Worm (Caenorhabditis elegans) whole organism, L2 larva: Measurements from ENCODE around the gene F31F6.3.

ENCODE experiments used
- C34F6.9 ChIP-seq: fragments of 150-350 bp; optimal IDR thresholded peaks from 2 replicates; lab custom pipeline; 2014; ENCODE audit warnings: missing biosample characterization, missing genetic modification characterization
- R02D3.7 ChIP-seq: fragments of 150-350 bp; optimal IDR thresholded peaks from 2 replicates; lab custom pipeline; 2014; ENCODE audit warnings: missing biosample characterization, missing genetic modification characterization
- alr-1 ChIP-seq: fragments of 150-350 bp; optimal IDR thresholded peaks from 2 replicates; lab custom pipeline; 2014; ENCODE audit warnings: missing biosample characterization, missing genetic modification characterization
- aly-2 ChIP-seq: fragments of 150-350 bp; optimal IDR thresholded peaks from 2 replicates; lab custom pipeline; 2014; ENCODE audit warnings: missing biosample characterization, missing genetic modification characterization
- blmp-1 ChIP-seq: sonication (generic microtip); optimal IDR thresholded peaks from 2 replicates; lab custom pipeline; 2017; ENCODE audit warnings: missing genetic modification characterization, mild to moderate bottlenecking, missing compliant biosample characterization, antibody characterized with exemption, moderate library complexity; ENCODE audit not compliant: insufficient read depth
- ceh-16 ChIP-seq: fragments of 150-350 bp; optimal IDR thresholded peaks from 2 replicates; lab custom pipeline; 2014; ENCODE audit warnings: missing biosample characterization, missing genetic modification characterization
- ceh-82 ChIP-seq: fragments of 150-350 bp; optimal IDR thresholded peaks from 2 replicates; lab custom pipeline; 2014; ENCODE audit warnings: missing biosample characterization, missing genetic modification characterization
- crh-2 ChIP-seq: sonication (generic microtip); optimal IDR thresholded peaks from 2 replicates; lab custom pipeline; 2017; ENCODE audit warnings: missing biosample characterization, missing genetic modification characterization
- dmd-4 ChIP-seq: sonication (generic microtip); optimal IDR thresholded peaks from 2 replicates; lab custom pipeline; 2017; ENCODE audit warnings: missing biosample characterization, missing genetic modification characterization
- elt-3 ChIP-seq: sonication (generic microtip); optimal IDR thresholded peaks from 2 replicates; lab custom pipeline; 2017; ENCODE audit warnings: missing biosample characterization, missing genetic modification characterization
- fos-1 ChIP-seq: fragments of 150-350 bp; optimal IDR thresholded peaks from 2 replicates; lab custom pipeline; 2014; ENCODE audit warnings: missing biosample characterization, missing genetic modification characterization
- gmeb-1 ChIP-seq: fragments of 150-350 bp; optimal IDR thresholded peaks from 2 replicates; lab custom pipeline; 2014; ENCODE audit warnings: missing biosample characterization, missing genetic modification characterization
- lin-11 ChIP-seq: fragments of 150-350 bp; sonication (generic microtip); optimal IDR thresholded peaks from 2 replicates; lab custom pipeline; 2014; ENCODE audit warnings: missing biosample characterization, missing genetic modification characterization, inconsistent platforms, mixed read lengths
- lin-13 ChIP-seq: fragments of 150-350 bp; optimal IDR thresholded peaks from 2 replicates; lab custom pipeline; 2014; ENCODE audit warnings: missing biosample characterization, missing genetic modification reagents, missing genetic modification characterization
- lin-39 ChIP-seq: fragments of 150-350 bp; optimal IDR thresholded peaks from 2 replicates; lab custom pipeline; 2014; ENCODE audit warnings: missing biosample characterization, missing genetic modification reagents, missing genetic modification characterization
- mdl-1 ChIP-seq, 2 experiments: fragments of 150-350 bp in 1 of 2; sonication (generic microtip) in 1 of 2; optimal IDR thresholded peaks; 2 replicates each; lab custom pipeline; 2017; ENCODE audit warnings: missing biosample characterization in 2 of 2, missing genetic modification characterization in 2 of 2
- nhr-11 ChIP-seq: fragments of 150-350 bp; optimal IDR thresholded peaks from 2 replicates; lab custom pipeline; 2014; ENCODE audit warnings: missing biosample characterization, missing genetic modification characterization
- nhr-12 ChIP-seq: fragments of 150-350 bp; optimal IDR thresholded peaks from 2 replicates; lab custom pipeline; 2014; ENCODE audit warnings: missing biosample characterization, missing genetic modification characterization
- nhr-129 ChIP-seq: fragments of 150-350 bp; optimal IDR thresholded peaks from 2 replicates; lab custom pipeline; 2014; ENCODE audit warnings: missing biosample characterization, missing genetic modification characterization
- nhr-21 ChIP-seq: fragments of 150-350 bp; optimal IDR thresholded peaks from 2 replicates; lab custom pipeline; 2014; ENCODE audit warnings: missing biosample characterization, missing genetic modification characterization
- nhr-25 ChIP-seq: fragments of 150-350 bp; sonication (generic microtip); optimal IDR thresholded peaks from 3 replicates; lab custom pipeline; 2014; ENCODE audit warnings: missing biosample characterization, missing genetic modification characterization
- nhr-77 ChIP-seq: fragments of 150-350 bp; optimal IDR thresholded peaks from 2 replicates; lab custom pipeline; 2014; ENCODE audit warnings: missing biosample characterization, missing genetic modification characterization
- sem-4 ChIP-seq: fragments of 150-350 bp; optimal IDR thresholded peaks from 2 replicates; lab custom pipeline; 2014; ENCODE audit warnings: missing biosample characterization, missing genetic modification reagents, missing genetic modification characterization
- sma-9 ChIP-seq, 2 experiments: fragments of 150-350 bp in 1 of 2; sonication (generic microtip) in 1 of 2; optimal IDR thresholded peaks; 2 replicates each; lab custom pipeline; 2014 to 2016; ENCODE audit warnings: missing genetic modification characterization in 2 of 2, mild to moderate bottlenecking in 1 of 2, missing biosample characterization in 1 of 2, missing compliant biosample characterization in 1 of 2, missing genetic modification reagents in 1 of 2, moderate library complexity in 1 of 2
- snpc-4 ChIP-seq: fragments of 150-350 bp; optimal IDR thresholded peaks from 2 replicates; lab custom pipeline; 2014; ENCODE audit warnings: missing biosample characterization, missing genetic modification characterization
- unc-39 ChIP-seq: fragments of 150-350 bp; optimal IDR thresholded peaks from 2 replicates; lab custom pipeline; 2014; ENCODE audit warnings: missing biosample characterization, missing genetic modification characterization
- unc-55 ChIP-seq: fragments of 150-350 bp; sonication (generic microtip); optimal IDR thresholded peaks from 3 replicates; lab custom pipeline; 2014; ENCODE audit warnings: missing biosample characterization, missing genetic modification reagents, missing genetic modification characterization
- zag-1 ChIP-seq: fragments of 150-350 bp; optimal IDR thresholded peaks from 2 replicates; lab custom pipeline; 2014; ENCODE audit warnings: missing biosample characterization, missing genetic modification characterization
- ztf-1 ChIP-seq: fragments of 200-800 bp; sonication (Bioruptor generic); conservative IDR thresholded peaks from 2 replicates; pipeline ENCODE4 v1.3.6; 2022; ENCODE audit warnings: missing genetic modification characterization, missing compliant biosample characterization

Gene F31F6.3

DNA sequence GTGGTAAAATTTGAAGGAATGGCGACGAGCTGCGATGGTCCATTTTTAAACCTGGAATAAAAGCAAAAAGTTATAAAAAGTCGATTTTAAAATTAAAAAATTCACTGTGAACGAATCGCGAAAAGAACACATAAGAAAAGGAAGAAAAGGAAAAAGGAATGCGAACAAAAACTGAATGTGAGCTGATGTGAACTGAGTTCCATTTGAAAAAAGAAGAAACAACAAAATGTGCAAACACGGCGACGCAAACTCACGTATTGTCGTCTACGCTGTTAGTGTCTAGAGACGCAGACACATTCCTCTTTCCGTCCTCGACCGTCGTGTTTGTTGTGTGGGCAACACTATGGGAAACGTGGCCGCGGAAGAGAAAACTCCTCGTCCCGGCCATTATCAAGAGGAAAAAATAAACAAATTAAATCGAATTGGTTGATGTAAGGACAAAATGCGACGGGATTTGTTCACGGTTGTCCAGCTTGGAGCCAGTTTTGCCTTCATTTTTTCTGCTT, 18.9 kb downstream of the F31F6.3 start, which contains the start of the genes C27C12.1 and C27C12.4 (continued):
- TF ChIP-seq mdl-1 (tag; optimal IDR thresholded peaks at IDR 0.05; lab: Kevin White, UChicago) (peak; percentile 19 to 61), crh-2 (tag; lab: Kevin White, UChicago) (peak; percentile 92), unc-39 (tag; lab: Kevin White, UChicago) (no peak), lin-11 (tag; lab: Kevin White, UChicago) (peak; percentile 89), aly-2 (tag; lab: Kevin White, UChicago) (no peak), ceh-82 (tag; lab: Kevin White, UChicago) (peak; percentile 36), nhr-21 (tag; lab: Kevin White, UChicago) (peak; percentile 85), lin-13 (peak; percentile 89), lin-39 (no peak), ztf-1 (GFP tag; lab: Robert Waterston, UW) (no peak), nhr-25 (no peak)

- TF ChIP-seq C34F6.9 (tag; lab: Kevin White, UChicago) (no peak), gmeb-1 (tag; lab: Kevin White, UChicago) (no peak), nhr-77 (tag; lab: Kevin White, UChicago) (no peak), unc-39 (tag; lab: Kevin White, UChicago) (no peak), alr-1 (tag; lab: Kevin White, UChicago) (no peak), zag-1 (tag; lab: Kevin White, UChicago) (no peak), sem-4 (tag; lab: Kevin White, UChicago) (no peak), unc-55 (no peak), snpc-4 (tag; lab: Kevin White, UChicago) (no peak), R02D3.7 (no peak), elt-3 (no peak), dmd-4 (no peak)
- TF ChIP-seq, all 48 proteins: peak for 0
These were observed 20.8 kb downstream of the F31F6.3 start for ce11 chrX:14851904-14852303.

- TF ChIP-seq crh-2 (tag; lab: Kevin White, UChicago), result peak; percentile 34
- peak; percentile 50 for TF ChIP-seq fos-1 (tag; lab: Kevin White, UChicago)
- TF ChIP-seq lin-39, result no peak
These were observed 23.6 kb downstream of the F31F6.3 start, which contains the start of gene acd-3 for ce11 chrX:14849054-14849453. Gene acd-3, plus strand, starts transcription at chrX:14849275.

DNA sequence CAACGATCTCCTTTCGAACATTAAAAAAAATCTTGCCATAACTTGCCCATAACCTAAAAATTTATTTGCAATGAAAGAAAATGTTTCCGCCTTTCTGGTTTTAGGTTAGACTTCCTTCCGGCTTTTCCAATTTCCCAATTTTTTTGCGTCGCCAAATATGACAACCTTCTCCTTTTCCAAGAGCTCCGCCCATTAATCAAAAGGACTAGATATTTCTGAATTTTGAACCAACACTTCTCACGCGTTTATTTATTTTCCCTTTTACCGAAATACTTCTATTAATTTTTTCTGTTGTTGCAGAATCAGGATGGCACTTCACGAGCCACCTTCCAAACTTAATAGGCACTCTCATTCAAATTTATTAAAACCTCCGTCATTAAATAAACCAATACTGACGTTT, 27.0 kb downstream of the F31F6.3 start, which contains the start of gene egrh-1:
Gene egrh-1, plus strand, starts transcription at position 301 of the 400 bp plus-strand sequence.
- no peak for TF ChIP-seq nhr-21 (tag; lab: Kevin White, UChicago)
- no peak for TF ChIP-seq nhr-11 (tag; lab: Kevin White, UChicago)
- no peak for TF ChIP-seq R02D3.7
- no peak for TF ChIP-seq ceh-16 (tag; lab: Kevin White, UChicago)
- no peak for TF ChIP-seq unc-55
- no peak for TF ChIP-seq gmeb-1 (tag; lab: Kevin White, UChicago)
- no peak for TF ChIP-seq lin-11 (tag; lab: Kevin White, UChicago)
- TF ChIP-seq lin-39, result no peak
- no peak for TF ChIP-seq nhr-129 (tag; lab: Kevin White, UChicago)
- no peak for TF ChIP-seq elt-3
- no peak for TF ChIP-seq unc-39 (tag; lab: Kevin White, UChicago)
- no peak for TF ChIP-seq mdl-1 (tag; optimal IDR thresholded peaks at IDR 0.05; lab: Kevin White, UChicago)
- TF ChIP-seq blmp-1, result no peak
- no peak for TF ChIP-seq nhr-12 (tag; lab: Kevin White, UChicago)
- no peak for TF ChIP-seq snpc-4 (tag; lab: Kevin White, UChicago)
- TF ChIP-seq, all 48 proteins: peak for 0

- peak; percentile 14 for TF ChIP-seq sma-9 (GFP tag; optimal IDR thresholded peaks at IDR 0.05; lab: Kevin White, UChicago)
- no peak for TF ChIP-seq sma-9 (tag; optimal IDR thresholded peaks at IDR 0.05; lab: Kevin White, UChicago)
- TF ChIP-seq fos-1 (tag; lab: Kevin White, UChicago), result peak; percentile 81
- no peak for TF ChIP-seq nhr-25
These were observed 28.2 kb downstream of the F31F6.3 start for ce11 chrX:14844481-14844880.

ce11 chrX:14842846-14843369, 29.8 kb downstream of the F31F6.3 start:
- TF ChIP-seq nhr-129 (tag; lab: Kevin White, UChicago), result no peak
- TF ChIP-seq nhr-12 (tag; lab: Kevin White, UChicago), result no peak
